Fruit fly (Drosophila melanogaster): ENCODE results near the gene ATPsyngamma.

The ATPsyngamma gene

DNA sequence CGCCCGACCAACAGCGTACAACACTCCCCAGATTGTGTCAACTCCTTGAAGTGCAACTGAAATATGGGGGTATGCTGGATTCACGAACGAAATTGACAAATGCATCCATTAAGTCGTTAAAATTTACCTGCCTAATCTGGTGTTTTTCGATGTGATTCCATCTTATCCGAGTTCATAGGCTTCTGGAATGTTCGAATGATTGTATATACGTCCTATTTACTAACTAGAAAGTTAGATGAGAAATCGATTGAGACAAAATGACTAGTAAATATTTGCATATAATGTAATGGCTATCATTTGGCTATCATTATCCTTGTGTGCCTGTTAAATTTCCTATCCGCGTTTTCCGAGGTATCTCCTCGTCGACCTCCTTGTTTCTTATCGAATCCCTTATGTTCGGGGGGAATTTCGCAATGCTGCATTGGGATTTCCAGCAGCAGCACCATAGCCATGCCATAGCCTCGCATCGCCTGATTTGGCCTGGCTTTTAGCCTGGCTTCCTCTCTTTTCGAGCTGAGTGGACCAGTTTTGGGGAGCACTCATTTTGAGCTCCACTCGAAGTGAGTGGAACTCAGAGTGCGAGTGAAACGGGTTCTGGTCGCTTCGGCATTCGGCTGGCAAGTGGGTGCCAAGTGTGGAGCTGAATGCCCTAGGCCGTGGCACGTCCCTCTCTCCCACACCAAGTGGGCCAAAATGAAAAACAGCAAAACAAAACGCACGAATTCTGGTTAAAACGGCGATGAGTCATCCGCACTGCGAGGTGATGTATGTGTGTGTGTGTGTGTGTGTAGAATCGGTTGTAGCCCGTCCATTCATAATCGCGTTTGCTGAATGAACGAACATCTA is 29.4 kb upstream of the ATPsyngamma start:
- TF ChIP-seq cic (GFP tag; optimal IDR thresholded peaks at IDR 0.05): peak; percentile 99
- no peak for TF ChIP-seq CG11617 (GFP tag; optimal IDR thresholded peaks at IDR 0.05)
- TF ChIP-seq CG33017 (tag; optimal IDR thresholded peaks at IDR 0.05): no peak

DNA sequence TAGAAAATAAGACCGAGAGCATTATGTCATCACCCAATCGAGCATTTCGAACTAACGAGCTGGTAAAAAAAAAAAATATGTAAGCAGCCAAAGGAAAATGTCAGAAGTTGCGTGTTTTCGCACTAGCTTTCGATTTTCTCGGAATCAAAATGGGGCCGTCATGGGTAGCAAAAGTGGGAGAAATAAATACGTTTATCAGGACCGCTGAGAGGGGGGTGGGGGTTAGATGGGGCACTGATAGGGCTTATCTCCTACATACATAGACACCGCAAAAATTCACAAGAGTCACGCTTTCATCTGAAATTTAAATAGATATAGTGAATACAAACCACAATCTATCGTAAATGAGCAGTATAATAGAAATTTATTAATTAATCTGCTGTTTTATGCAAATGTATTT is 28.2 kb upstream of the ATPsyngamma start:
- TF ChIP-seq Mnt (GFP tag; optimal IDR thresholded peaks at IDR 0.05) (no peak), CG5204 (GFP tag; optimal IDR thresholded peaks at IDR 0.05) (no peak), cic (GFP tag; optimal IDR thresholded peaks at IDR 0.05) (peak; percentile 31), CG33017 (tag; optimal IDR thresholded peaks at IDR 0.05) (no peak), Clk (GFP tag; optimal IDR thresholded peaks at IDR 0.05) (no peak), CG12768 (GFP tag; optimal IDR thresholded peaks at IDR 0.05) (no peak)

DNA sequence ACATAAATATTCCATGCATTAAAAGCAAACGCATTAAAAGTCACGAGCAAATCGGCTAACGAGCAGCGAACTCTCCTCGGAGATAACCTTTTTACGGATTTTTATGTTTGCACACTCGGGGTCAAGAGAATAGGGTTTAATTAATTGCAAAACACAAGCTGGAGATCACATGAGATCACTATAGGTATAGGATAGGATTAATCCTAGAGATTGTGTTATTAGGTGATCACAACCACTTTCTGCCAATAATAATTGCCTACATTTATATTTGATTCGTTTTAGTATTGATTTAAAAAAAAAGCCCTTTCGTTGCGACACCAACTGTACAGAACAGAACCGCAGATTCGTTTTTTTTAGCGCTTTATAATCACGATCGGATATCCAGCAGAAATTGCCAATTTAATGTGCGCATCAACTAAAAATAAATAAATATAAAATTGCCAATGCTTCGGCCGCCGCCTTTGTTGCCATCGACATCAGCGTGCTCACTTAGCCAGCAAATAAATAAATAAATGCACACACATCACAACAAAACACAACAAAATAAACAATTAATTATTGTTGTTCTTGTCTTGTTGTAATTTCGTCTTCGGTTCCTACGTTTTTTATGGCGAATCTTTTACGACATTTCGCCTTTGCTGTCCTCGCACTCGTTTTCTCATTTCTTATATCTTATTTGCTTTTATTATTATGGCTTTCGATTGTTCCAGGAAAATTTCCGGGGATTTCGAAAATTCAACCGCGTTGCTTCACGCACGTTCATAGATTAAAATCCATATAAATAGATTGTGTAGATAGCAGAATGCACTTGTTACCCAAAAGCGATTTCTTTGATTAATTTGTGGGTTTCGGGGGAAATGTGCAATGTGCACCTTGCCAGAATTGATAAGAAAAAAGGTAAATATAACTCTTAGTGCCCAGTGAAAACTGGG is 27.1 kb upstream of the ATPsyngamma start:
- TF ChIP-seq bab1 (GFP tag; optimal IDR thresholded peaks at IDR 0.05) (no peak), CG7045 (GFP tag; optimal IDR thresholded peaks at IDR 0.05) (no peak), CG1620 (GFP tag; optimal IDR thresholded peaks at IDR 0.05) (no peak), ovo (GFP tag; optimal IDR thresholded peaks at IDR 0.05) (no peak), tj (GFP tag; optimal IDR thresholded peaks at IDR 0.05) (peak; percentile 62), Clk (GFP tag; optimal IDR thresholded peaks at IDR 0.05) (peak; percentile 3), pad (GFP tag; optimal IDR thresholded peaks at IDR 0.05) (no peak), toe (GFP tag; optimal IDR thresholded peaks at IDR 0.05) (no peak), cnc (optimal IDR thresholded peaks at IDR 0.05) (no peak), Mnt (GFP tag; optimal IDR thresholded peaks at IDR 0.05) (peak; percentile 1)

DNA sequence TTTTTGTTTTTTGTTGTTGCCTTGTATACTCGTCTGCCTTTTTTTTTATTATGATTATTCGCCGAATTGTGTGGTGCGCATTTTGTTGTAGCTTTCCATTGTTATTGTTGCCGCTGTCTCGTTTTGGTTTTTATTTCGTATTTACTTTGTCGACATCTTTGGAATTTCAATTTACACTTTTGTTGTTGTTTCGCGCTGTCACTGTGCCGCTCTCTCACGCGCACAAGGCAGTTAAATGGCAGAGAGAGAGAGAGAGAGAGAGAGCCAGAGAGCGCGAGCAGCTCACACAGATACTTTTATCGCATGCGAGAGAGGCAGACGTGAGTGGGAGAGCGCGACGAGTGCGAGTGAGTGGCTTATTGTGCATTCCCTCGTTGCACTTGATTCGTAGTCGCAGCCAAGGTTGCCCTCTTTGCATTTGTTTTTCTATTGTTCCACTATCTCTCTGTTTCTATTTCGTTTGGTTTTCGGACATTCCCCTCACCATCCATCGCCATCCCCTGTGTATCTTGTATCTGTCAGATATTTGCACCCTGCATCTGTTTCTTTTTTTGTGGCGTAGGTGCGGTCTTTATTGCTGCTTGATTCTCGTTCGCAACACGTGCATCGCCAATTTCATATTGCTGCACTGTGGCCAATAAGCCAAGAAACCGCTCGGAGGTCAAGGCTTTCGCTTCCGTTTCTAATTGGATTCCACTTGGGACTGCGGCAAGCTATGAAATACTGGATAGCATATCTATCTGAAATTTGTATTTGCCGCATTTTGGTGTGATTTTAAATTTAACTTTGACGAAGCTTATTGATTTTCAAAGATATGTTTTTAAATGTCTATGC is 25.6 kb upstream of the ATPsyngamma start:
- TF ChIP-seq CG12768 (GFP tag; optimal IDR thresholded peaks at IDR 0.05): peak; percentile 8
- no peak for TF ChIP-seq CG1620 (GFP tag; optimal IDR thresholded peaks at IDR 0.05)
- TF ChIP-seq cnc (optimal IDR thresholded peaks at IDR 0.05): no peak
- peak; percentile 62 for TF ChIP-seq Mnt (GFP tag; optimal IDR thresholded peaks at IDR 0.05)
- TF ChIP-seq kay (GFP tag; ENCODE audit: borderline replicate concordance): no peak
- no peak for TF ChIP-seq tj (GFP tag; optimal IDR thresholded peaks at IDR 0.05)
- TF ChIP-seq bab1 (GFP tag; optimal IDR thresholded peaks at IDR 0.05): no peak
- no peak for TF ChIP-seq toe (GFP tag; optimal IDR thresholded peaks at IDR 0.05)
- TF ChIP-seq ovo (GFP tag; optimal IDR thresholded peaks at IDR 0.05): no peak
- TF ChIP-seq cic (GFP tag; optimal IDR thresholded peaks at IDR 0.05): peak; percentile 58
- TF ChIP-seq Crg-1 (GFP tag; optimal IDR thresholded peaks at IDR 0.05): peak; percentile 38
- no peak for TF ChIP-seq Hr96 (GFP tag; optimal IDR thresholded peaks at IDR 0.05)
- TF ChIP-seq CG7045 (GFP tag; optimal IDR thresholded peaks at IDR 0.05): no peak
- no peak for TF ChIP-seq CG11617 (GFP tag; optimal IDR thresholded peaks at IDR 0.05)
- peak; percentile 68 for TF ChIP-seq CG14711 (tag; optimal IDR thresholded peaks at IDR 0.05)
- no peak for TF ChIP-seq pad (GFP tag; optimal IDR thresholded peaks at IDR 0.05)
- TF ChIP-seq CG33017 (tag; optimal IDR thresholded peaks at IDR 0.05): no peak

DNA sequence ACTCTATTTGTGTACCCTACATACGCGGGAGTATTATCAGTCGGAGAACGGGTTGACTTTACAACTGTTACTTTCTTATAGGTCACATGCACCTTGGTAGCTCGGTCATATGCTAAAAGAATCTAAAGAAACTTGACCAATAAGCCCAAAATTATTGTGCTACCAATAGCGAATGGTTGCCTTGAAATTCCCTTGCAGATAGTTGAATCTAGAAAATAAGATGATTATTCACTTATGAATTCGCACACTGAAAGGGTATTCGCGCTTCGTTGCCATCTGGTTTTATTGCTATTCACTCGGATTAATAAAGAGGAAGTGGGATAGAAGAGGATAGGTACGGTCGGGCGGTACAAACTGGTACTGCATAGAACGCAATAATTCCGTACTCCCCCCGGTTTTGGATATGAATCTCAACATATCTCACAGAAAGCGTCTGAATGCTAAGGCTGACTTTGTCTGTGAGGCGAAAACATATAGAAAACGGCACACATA is 24.9 kb upstream of the ATPsyngamma start:
- TF ChIP-seq Mnt (GFP tag; optimal IDR thresholded peaks at IDR 0.05) (peak; percentile 34), tj (GFP tag; optimal IDR thresholded peaks at IDR 0.05) (peak; percentile 63), CG7045 (GFP tag; optimal IDR thresholded peaks at IDR 0.05) (peak; percentile 86), CG5204 (GFP tag; optimal IDR thresholded peaks at IDR 0.05) (peak; percentile 93), cnc (optimal IDR thresholded peaks at IDR 0.05) (peak in 1 of 2 experiments; percentile 8), toe (GFP tag; optimal IDR thresholded peaks at IDR 0.05) (peak; percentile 87), CG14711 (tag; optimal IDR thresholded peaks at IDR 0.05) (peak; percentile 55), CG7101 (tag; optimal IDR thresholded peaks at IDR 0.05) (peak; percentile 84), kay (GFP tag; ENCODE audit: borderline replicate concordance) (no peak), ovo (GFP tag; optimal IDR thresholded peaks at IDR 0.05) (peak; percentile 69), cic (GFP tag; optimal IDR thresholded peaks at IDR 0.05) (no peak), pad (GFP tag; optimal IDR thresholded peaks at IDR 0.05) (peak; percentile 36), CG1620 (GFP tag; optimal IDR thresholded peaks at IDR 0.05) (peak; percentile 62), Hr96 (GFP tag; optimal IDR thresholded peaks at IDR 0.05) (peak; percentile 75), CG11617 (GFP tag; optimal IDR thresholded peaks at IDR 0.05) (peak; percentile 88), Clk (GFP tag; optimal IDR thresholded peaks at IDR 0.05) (peak; percentile 66), CG33017 (tag; optimal IDR thresholded peaks at IDR 0.05) (peak; percentile 74), CG12768 (GFP tag; optimal IDR thresholded peaks at IDR 0.05) (peak; percentile 83), bab1 (GFP tag; optimal IDR thresholded peaks at IDR 0.05) (peak; percentile 59), Crg-1 (GFP tag; optimal IDR thresholded peaks at IDR 0.05) (no peak)

Measured in whole organism, adult.